Worm (Caenorhabditis elegans): ENCODE results near the gene B0478.3.

The B0478.3 gene

DNA sequence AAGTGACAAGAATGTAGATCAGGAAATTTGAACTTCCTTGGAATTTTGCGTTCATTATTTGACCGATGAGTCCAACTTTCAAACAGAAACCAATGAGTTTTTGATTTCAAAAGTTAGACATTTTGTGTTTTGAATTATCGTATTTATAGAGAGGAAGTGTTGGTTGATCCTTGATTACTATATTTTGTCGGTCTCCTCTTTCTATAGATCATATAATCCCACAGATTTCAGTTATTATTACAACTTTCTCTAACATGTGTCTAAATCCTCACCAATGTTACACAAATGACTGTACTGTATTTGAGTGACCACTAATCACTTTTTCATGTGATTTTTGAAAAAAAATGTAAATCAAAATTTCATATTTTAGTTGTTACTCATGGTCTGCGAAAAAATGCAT lies at the start of gene B0478.3:
Gene B0478.3 (minus strand): TSS at position 101 of the 400 bp plus-strand sequence.
- no peak for TF ChIP-seq ccch-3 (GFP tag; optimal IDR thresholded peaks at IDR 0.05)

DNA sequence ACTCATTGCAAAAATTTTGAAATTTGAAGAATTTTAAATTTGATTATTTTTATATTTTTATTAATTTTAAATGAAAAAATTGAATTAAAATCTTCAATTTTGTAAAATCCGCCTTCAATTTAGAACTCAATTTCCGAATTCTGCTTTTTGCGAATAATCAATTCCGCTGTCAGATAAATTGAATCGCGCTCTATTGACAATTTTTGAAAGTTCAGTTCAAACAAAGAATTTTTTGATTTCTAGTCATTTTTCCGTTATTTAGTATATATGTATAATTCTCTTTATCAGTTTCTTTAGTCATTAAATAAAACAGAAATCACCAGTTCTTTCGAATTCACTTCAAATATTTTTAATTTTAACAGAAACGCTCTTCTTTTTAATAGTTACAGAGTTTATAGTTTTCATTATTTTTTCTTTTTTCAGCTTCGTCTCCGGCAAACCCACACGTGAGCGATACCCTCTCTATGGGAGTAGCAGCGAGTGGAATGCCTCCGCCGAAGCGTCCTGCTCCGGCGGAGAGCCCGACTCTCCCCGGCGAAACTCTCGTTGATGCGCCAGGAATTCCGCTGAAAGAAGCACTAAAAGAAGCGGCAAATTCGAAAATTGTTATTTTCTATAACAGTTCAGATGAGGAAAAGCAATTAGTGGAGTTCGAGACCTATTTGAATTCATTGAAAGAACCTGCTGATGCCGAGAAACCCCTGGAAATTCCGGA lies 48.5 kb upstream of the B0478.3 start:
- TF ChIP-seq mes-4 (tag; optimal IDR thresholded peaks at IDR 0.05) = no peak
- no peak for TF ChIP-seq ceh-27 (GFP tag; optimal IDR thresholded peaks at IDR 0.05)
- no peak for TF ChIP-seq snpc-4 (GFP tag; optimal IDR thresholded peaks at IDR 0.05)
- TF ChIP-seq snpc-4 (tag; optimal IDR thresholded peaks at IDR 0.05) = peak in 1 of 4 experiments; percentile 5
- TF ChIP-seq zfh-2 (GFP tag; conservative IDR thresholded peaks at IDR 0.05) = peak; percentile 79
- no peak for TF ChIP-seq xnd-1 (tag; optimal IDR thresholded peaks at IDR 0.05)
- TF ChIP-seq T07F8.4 (tag; optimal IDR thresholded peaks at IDR 0.05) = no peak
- no peak for TF ChIP-seq F22D6.2 (tag; optimal IDR thresholded peaks at IDR 0.05)
- peak; percentile 41; the same call in 1 of the 2 replicates for TF ChIP-seq egrh-3 (GFP tag; IDR thresholded peaks at IDR 0.05)
- TF ChIP-seq let-526 (GFP tag; IDR thresholded peaks at IDR 0.05) = no peak
- TF ChIP-seq rec-8 (tag; optimal IDR thresholded peaks at IDR 0.05) = no peak
- no peak for TF ChIP-seq aptf-2 (GFP tag; conservative IDR thresholded peaks at IDR 0.05)
- TF ChIP-seq nhr-179 (tag; optimal IDR thresholded peaks at IDR 0.05) = no peak

- no peak for TF ChIP-seq B0336.3 (GFP tag; IDR thresholded peaks at IDR 0.05)
- TF ChIP-seq snpc-3.4 (tag; optimal IDR thresholded peaks at IDR 0.05) = no peak
- TF ChIP-seq madf-6 (GFP tag; IDR thresholded peaks at IDR 0.05) = no peak
- no peak for TF ChIP-seq zim-3 (tag; optimal IDR thresholded peaks at IDR 0.05)
- no peak for TF ChIP-seq lin-40 (tag; optimal IDR thresholded peaks at IDR 0.05)
- TF ChIP-seq F57C9.4 (tag; optimal IDR thresholded peaks at IDR 0.05) = no peak
These were observed 47.8 kb upstream of the B0478.3 start for ce11 chrIV:7012214-7012613.

DNA sequence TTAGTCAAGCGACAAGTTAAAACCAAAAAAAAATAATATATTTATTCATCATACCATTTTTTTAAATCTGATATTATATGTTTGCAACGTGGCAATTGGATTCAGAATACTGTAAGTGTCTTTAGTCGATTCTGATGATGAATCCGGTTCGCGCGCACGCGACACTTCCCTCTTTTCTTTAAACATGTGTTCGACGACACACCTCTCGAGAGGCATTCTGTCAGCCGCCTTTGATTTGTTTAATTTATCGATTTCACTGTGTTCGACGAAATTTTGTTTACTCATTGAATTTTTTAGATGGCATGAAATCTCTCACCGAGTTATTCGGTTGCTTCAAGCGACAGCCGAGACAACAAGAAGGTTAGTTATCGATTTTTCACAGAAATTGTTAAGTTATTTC lies 47.3 kb upstream of the B0478.3 start, which contains the start of gene trxr-1:
Gene trxr-1 (plus strand): TSS at position 227 of the 400 bp plus-strand sequence.
- no peak for TF ChIP-seq Y79H2A.3 (GFP tag; conservative IDR thresholded peaks at IDR 0.05)
- TF ChIP-seq attf-5 (GFP tag; optimal IDR thresholded peaks at IDR 0.05) = no peak
- TF ChIP-seq snpc-1.3 (tag; optimal IDR thresholded peaks at IDR 0.05; ENCODE audit: insufficient read depth) = no peak
- TF ChIP-seq rpc-1 (optimal IDR thresholded peaks at IDR 0.05) = no peak
- TF ChIP-seq rpc-1 (tag; optimal IDR thresholded peaks at IDR 0.05) = no peak
- TF ChIP-seq athp-1 (tag; optimal IDR thresholded peaks at IDR 0.05) = no peak
- TF ChIP-seq sptf-2 (GFP tag; optimal IDR thresholded peaks at IDR 0.05) = no peak
- no peak for TF ChIP-seq unc-130 (GFP tag; optimal IDR thresholded peaks at IDR 0.05)
- TF ChIP-seq F23B12.7 (tag; optimal IDR thresholded peaks at IDR 0.05; ENCODE audit: insufficient read depth) = no peak
- no peak for TF ChIP-seq C17E4.6 (GFP tag; IDR thresholded peaks at IDR 0.05)
- no peak for TF ChIP-seq pbrm-1 (GFP tag; IDR thresholded peaks at IDR 0.05)
- TF ChIP-seq unc-62 (GFP tag; optimal IDR thresholded peaks at IDR 0.05) = no peak
- no peak for TF ChIP-seq lin-54 (GFP tag; optimal IDR thresholded peaks at IDR 0.05)
- no peak for TF ChIP-seq gei-17 (GFP tag; optimal IDR thresholded peaks at IDR 0.05)
- no peak for TF ChIP-seq ztf-26 (tag; optimal IDR thresholded peaks at IDR 0.05)
- no peak for TF ChIP-seq F57A8.1 (GFP tag; optimal IDR thresholded peaks at IDR 0.05)
- TF ChIP-seq snpc-1.1 (tag; optimal IDR thresholded peaks at IDR 0.05; ENCODE audit: insufficient read depth) = no peak
